Fruit fly (Drosophila melanogaster) whole organism, prepupa: Measurements from ENCODE around the gene CG8927.

Experiments used
- CG6163 ChIP-seq: fragments of 200-800 bp; sonication (Bioruptor generic); IDR thresholded peaks from 3 replicates; pipeline ENCODE4 v1.3.6; 2022; ENCODE audit warnings: missing biosample characterization, missing genetic modification characterization
- CG7368 ChIP-seq: fragments of 200-800 bp; sonication (Bioruptor generic); optimal IDR thresholded peaks from 3 replicates; lab custom pipeline; 2016; ENCODE audit warnings: missing biosample characterization, missing genetic modification characterization
- Gug ChIP-seq: fragments of 200-800 bp; sonication (Bioruptor generic); IDR thresholded peaks from 2 replicates; pipeline ENCODE4 v1.3.6; 2022; ENCODE audit warnings: missing biosample characterization, missing genetic modification characterization
- cyc ChIP-seq: fragments of 200-800 bp; sonication (Bioruptor generic); optimal IDR thresholded peaks from 3 replicates; lab custom pipeline; 2016; ENCODE audit warnings: missing biosample characterization, missing genetic modification characterization

DNA sequence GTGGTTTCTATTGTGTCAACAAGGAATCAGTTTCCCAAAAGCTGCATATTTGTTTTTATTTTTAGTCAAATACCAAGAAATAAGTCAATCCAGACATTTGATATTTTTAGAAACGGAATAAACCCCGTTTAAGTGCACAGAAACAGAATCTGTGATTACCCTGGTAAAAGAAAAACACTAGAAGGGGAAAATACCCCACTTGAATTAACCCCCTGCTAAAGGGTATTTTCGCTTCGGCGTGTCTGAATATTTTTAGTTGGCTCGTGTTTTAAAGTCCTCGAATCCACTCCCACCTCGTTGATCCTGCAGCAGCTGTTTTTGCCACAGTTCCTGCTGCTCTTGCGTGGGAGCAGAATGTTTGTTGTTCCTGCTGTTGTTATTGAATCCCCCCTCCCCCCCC, 6.9 kb downstream of the CG8927 start:
- TF ChIP-seq Gug, result no peak
- TF ChIP-seq CG7368, result no peak
- TF ChIP-seq cyc (GFP tag; lab: Kevin White, UChicago), result no peak
- no peak for TF ChIP-seq CG6163 (GFP tag; lab: Robert Waterston, UW)
